Worm (Caenorhabditis elegans): ENCODE measurements around the gene Y113G7B.28.

The Y113G7B.28 gene

DNA sequence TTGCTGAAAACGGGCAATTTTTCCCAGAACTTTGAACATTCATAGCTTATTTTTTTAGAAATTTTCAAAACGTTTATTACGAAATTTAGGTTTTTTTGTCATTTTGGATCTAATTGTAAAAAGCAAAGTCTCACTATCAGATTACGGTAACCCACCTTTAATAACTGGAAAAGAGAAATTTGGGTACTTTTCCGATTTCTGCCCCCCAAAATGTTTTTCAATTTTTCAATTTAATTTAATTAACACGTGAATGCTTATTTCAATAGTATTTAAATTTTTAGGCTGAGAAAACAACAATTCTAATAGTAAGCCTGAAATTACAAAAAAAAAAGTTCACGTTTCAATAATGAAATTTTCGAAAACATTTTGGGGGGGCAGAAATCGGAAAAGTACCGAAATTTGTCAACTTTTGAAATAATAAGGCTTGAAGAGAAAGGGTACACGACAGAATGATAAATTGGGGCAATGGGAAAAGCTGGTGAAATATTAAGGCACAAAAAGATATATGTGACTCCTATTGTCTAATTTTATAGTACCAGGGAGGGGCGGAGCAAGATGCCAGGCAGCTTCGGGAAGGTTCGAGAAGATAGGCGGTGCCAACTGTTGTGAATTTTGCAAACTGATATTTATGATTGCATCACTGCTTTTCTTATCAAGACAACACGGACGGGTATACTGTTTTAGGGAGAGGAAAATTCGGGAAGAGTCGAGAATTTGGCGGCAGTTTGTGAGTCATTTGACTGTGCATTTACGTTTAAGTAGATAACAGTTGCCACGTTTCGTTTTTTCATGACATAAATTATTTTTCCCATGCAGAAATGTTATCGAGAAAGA lies 31.5 kb upstream of the Y113G7B.28 start, which contains the start of gene F19B2.5 (continued):
- peak; percentile 68 for TF ChIP-seq ztf-3 (GFP tag; optimal IDR thresholded peaks at IDR 0.05)
- TF ChIP-seq F10E7.11 (tag; optimal IDR thresholded peaks at IDR 0.05): no peak
- TF ChIP-seq dox-1 (GFP tag; IDR thresholded peaks at IDR 0.05): peak; percentile 60; the same call in 1 of the 2 replicates
- TF ChIP-seq rpc-1 (optimal IDR thresholded peaks at IDR 0.05): peak; percentile 52
- TF ChIP-seq rpc-1 (tag; optimal IDR thresholded peaks at IDR 0.05): no peak
- no peak for TF ChIP-seq B0035.1 (tag; optimal IDR thresholded peaks at IDR 0.05)
- no peak for TF ChIP-seq pbrm-1 (GFP tag; IDR thresholded peaks at IDR 0.05)
- TF ChIP-seq aptf-3 (GFP tag; IDR thresholded peaks at IDR 0.05): no peak
- peak; percentile 61 for TF ChIP-seq unc-62 (GFP tag; optimal IDR thresholded peaks at IDR 0.05)
- TF ChIP-seq ztf-26 (tag; optimal IDR thresholded peaks at IDR 0.05): no peak
- no peak for TF ChIP-seq xnd-1 (tag; optimal IDR thresholded peaks at IDR 0.05)
- TF ChIP-seq madf-10 (tag; optimal IDR thresholded peaks at IDR 0.05): peak; percentile 70
- no peak for TF ChIP-seq lag-1 (GFP tag; IDR thresholded peaks at IDR 0.05)
- no peak for TF ChIP-seq hrde-1 (tag; optimal IDR thresholded peaks at IDR 0.05; ENCODE audit: borderline replicate concordance)
- TF ChIP-seq ama-1 (optimal IDR thresholded peaks at IDR 0.05): peak; percentile 71
- TF ChIP-seq ama-1 (GFP tag; optimal IDR thresholded peaks at IDR 0.05): no peak
- peak; percentile 56 for TF ChIP-seq zim-3 (tag; optimal IDR thresholded peaks at IDR 0.05)
- no peak for TF ChIP-seq ZK185.1 (tag; optimal IDR thresholded peaks at IDR 0.05; ENCODE audit: poor library complexity, severe bottlenecking)
- TF ChIP-seq nhr-80 (tag; optimal IDR thresholded peaks at IDR 0.05): peak; percentile 44
- no peak for TF ChIP-seq bed-1 (GFP tag; IDR thresholded peaks at IDR 0.05)
- TF ChIP-seq fkh-3 (tag; optimal IDR thresholded peaks at IDR 0.05): no peak
- TF ChIP-seq sptf-2 (GFP tag; optimal IDR thresholded peaks at IDR 0.05): no peak
- TF ChIP-seq let-526 (GFP tag; IDR thresholded peaks at IDR 0.05): peak; percentile 36; the same call in 1 of the 2 replicates
- TF ChIP-seq Y56A3A.18 (GFP tag; IDR thresholded peaks at IDR 0.05): no peak
- TF ChIP-seq C06A6.2 (GFP tag; conservative IDR thresholded peaks at IDR 0.05): no peak
- no peak for TF ChIP-seq zfh-2 (GFP tag; conservative IDR thresholded peaks at IDR 0.05)
- TF ChIP-seq rcor-1 (GFP tag; IDR thresholded peaks at IDR 0.05): no peak
- no peak for TF ChIP-seq die-1 (tag; optimal IDR thresholded peaks at IDR 0.05)

DNA sequence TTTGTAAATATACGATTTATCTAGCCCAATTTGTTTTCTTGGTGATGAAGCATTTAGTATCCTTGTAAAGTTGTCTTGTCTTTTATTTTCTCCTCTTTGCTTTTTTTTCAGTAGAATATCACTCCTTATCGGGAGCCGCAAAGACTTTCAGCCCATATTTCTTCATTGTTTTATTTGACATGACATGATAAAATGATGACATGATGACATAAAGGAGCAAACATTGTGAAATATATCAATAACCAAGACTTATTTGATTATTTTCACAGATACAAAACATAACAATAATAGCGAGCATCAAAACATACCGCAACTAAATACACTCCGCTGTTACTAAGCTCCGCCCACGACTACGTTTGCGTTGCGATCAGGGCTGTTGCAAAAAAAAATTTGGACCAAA lies 30.0 kb upstream of the Y113G7B.28 start:
- TF ChIP-seq akir-1 (GFP tag; optimal IDR thresholded peaks at IDR 0.05) (no peak), sdz-38 (tag; optimal IDR thresholded peaks at IDR 0.05) (no peak), ztf-28 (GFP tag; IDR thresholded peaks at IDR 0.05) (no peak), madf-3 (GFP tag; IDR thresholded peaks at IDR 0.05) (no peak), T26A5.8 (tag; optimal IDR thresholded peaks at IDR 0.05) (no peak), F37B4.10 (GFP tag; IDR thresholded peaks at IDR 0.05) (no peak), aptf-2 (GFP tag; conservative IDR thresholded peaks at IDR 0.05) (no peak), ceh-100 (GFP tag; IDR thresholded peaks at IDR 0.05) (no peak)

DNA sequence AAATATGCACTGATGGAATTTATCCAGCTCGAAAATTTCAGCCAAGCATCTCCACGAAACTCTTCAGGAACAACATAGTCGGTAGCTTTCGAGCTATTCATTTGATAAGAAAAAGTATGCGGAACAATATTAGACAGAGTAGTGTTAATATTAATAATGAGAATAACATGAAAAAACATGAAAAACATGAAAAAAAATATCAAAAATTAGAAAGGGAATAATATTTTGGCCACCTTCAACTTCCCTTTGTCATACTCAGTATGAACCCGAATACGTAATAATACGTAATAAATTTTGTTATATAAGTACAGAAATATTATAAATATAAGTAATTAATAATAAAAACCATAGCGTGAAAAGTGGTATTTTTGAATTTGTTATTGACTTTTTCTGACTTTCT lies 23.8 kb upstream of the Y113G7B.28 start, which contains the start of gene srw-39:
TSS of gene srw-39 (minus strand) at position 101 of the 400 bp plus-strand sequence.
- TF ChIP-seq snpc-4 (GFP tag; optimal IDR thresholded peaks at IDR 0.05) (no peak), snpc-4 (tag; optimal IDR thresholded peaks at IDR 0.05) (no peak), bed-1 (GFP tag; IDR thresholded peaks at IDR 0.05) (no peak), rcor-1 (GFP tag; IDR thresholded peaks at IDR 0.05) (no peak), sea-2 (GFP tag; IDR thresholded peaks at IDR 0.05) (no peak), lir-1 (GFP tag; conservative IDR thresholded peaks at IDR 0.05) (no peak), F57C9.4 (tag; optimal IDR thresholded peaks at IDR 0.05) (no peak), B0019.2 (GFP tag; conservative IDR thresholded peaks at IDR 0.05) (no peak), somi-1 (GFP tag; optimal IDR thresholded peaks at IDR 0.05) (no peak), let-526 (GFP tag; IDR thresholded peaks at IDR 0.05) (no peak), lag-1 (GFP tag; IDR thresholded peaks at IDR 0.05) (no peak), ztf-18 (tag; optimal IDR thresholded peaks at IDR 0.05) (no peak), hlh-26 (GFP tag; conservative IDR thresholded peaks at IDR 0.05) (no peak), efl-1 (GFP tag; optimal IDR thresholded peaks at IDR 0.05) (no peak), lin-35 (GFP tag; optimal IDR thresholded peaks at IDR 0.05) (no peak), pbrm-1 (GFP tag; IDR thresholded peaks at IDR 0.05) (no peak), ceh-79 (tag; optimal IDR thresholded peaks at IDR 0.05) (no peak)
